Fruit fly (Drosophila melanogaster): Measurements from ENCODE around the gene Syx18.

Gene Syx18

dm6 chr3R:24580067-24580962, 45.0 kb downstream of the Syx18 start:
- peak; percentile 24 for TF ChIP-seq tai (GFP tag; optimal IDR thresholded peaks at IDR 0.05)
- no peak for TF ChIP-seq Vsx2 (GFP tag; optimal IDR thresholded peaks at IDR 0.05; ENCODE audit: partially characterized antibody)
- TF ChIP-seq foxo (GFP tag; optimal IDR thresholded peaks at IDR 0.05): peak in 1 of 2 experiments; percentile 19

dm6 chr3R:24577355-24577754, 48.0 kb downstream of the Syx18 start:
- TF ChIP-seq Myc (optimal IDR thresholded peaks at IDR 0.05) (no peak), sage (GFP tag; optimal IDR thresholded peaks at IDR 0.05) (no peak), N (GFP tag; optimal IDR thresholded peaks at IDR 0.05) (no peak), psq (GFP tag; optimal IDR thresholded peaks at IDR 0.05) (no peak), Hnf4 (GFP tag; optimal IDR thresholded peaks at IDR 0.05) (no peak), lola (GFP tag; optimal IDR thresholded peaks at IDR 0.05) (no peak), Dif (GFP tag; optimal IDR thresholded peaks at IDR 0.05; ENCODE audit: partially characterized antibody) (no peak), OdsH (GFP tag; optimal IDR thresholded peaks at IDR 0.05) (no peak), dsf (GFP tag; optimal IDR thresholded peaks at IDR 0.05; ENCODE audit: borderline replicate concordance) (no peak), GATAd (GFP tag; optimal IDR thresholded peaks at IDR 0.05) (no peak), dl (GFP tag; optimal IDR thresholded peaks at IDR 0.05; ENCODE audit: insufficient read depth in 1 of 2, partially characterized antibody in 2 of 2) (no peak), woc (GFP tag; optimal IDR thresholded peaks at IDR 0.05) (no peak)

DNA sequence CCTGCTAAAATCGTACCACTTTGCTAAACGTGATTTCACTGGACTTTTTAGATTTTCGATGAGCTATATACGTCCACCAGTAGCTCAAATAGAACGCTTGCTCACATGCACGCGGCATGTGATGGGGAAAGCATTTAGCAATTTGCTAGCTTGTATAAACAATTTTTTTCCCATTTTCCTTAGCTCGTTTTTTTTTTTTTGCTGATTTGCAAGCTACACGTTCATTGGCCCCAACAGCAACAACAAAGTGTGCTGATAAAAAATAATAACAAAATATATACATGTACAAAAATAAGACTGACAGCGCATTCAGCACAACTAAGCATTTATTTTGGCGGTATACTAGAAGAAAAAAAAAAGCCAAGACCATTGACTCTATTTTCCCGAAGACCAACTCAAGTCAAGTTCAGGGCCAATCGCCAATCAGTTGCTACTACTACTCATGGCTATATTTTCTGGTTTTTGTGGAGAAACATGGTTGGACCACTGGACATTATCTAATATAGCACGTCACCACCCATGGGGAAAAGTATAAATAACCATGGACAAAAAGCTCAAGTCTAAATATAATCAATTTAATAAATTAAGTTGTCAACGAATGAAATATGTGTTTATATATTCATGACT, 49.5 kb downstream of the Syx18 start:
- TF ChIP-seq tai (GFP tag; optimal IDR thresholded peaks at IDR 0.05) (peak; percentile 26), ey (GFP tag; optimal IDR thresholded peaks at IDR 0.05) (no peak), Rel (GFP tag; optimal IDR thresholded peaks at IDR 0.05) (no peak), Rel (tag; optimal IDR thresholded peaks at IDR 0.05) (peak; percentile 42)

DNA sequence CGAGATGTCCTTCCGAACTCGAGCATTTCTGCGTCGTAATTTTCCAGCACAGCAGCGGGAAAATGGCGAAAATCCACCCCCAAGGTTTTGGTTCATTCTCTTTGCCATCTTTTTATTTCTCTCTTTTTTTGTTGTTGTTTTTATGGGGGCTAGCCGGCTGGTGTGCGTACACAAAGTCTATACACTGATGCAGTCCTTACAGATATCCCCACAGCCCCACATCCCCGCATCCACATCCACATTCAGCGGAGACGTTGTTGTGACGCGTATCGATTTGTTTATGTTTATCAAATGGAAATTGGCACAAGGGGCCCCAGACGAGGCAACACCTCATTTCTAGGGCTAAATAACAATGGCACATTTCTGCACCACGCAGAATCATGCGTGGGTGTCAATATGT, 50.3 kb downstream of the Syx18 start:
- TF ChIP-seq CG32264 (GFP tag; optimal IDR thresholded peaks at IDR 0.05) (no peak), Sp1 (GFP tag; optimal IDR thresholded peaks at IDR 0.05) (no peak)

- peak; percentile 38 for TF ChIP-seq sv (GFP tag; optimal IDR thresholded peaks at IDR 0.05)
- no peak for TF ChIP-seq Myc (optimal IDR thresholded peaks at IDR 0.05)
- TF ChIP-seq rgr (GFP tag; optimal IDR thresholded peaks at IDR 0.05): peak; percentile 46
- TF ChIP-seq Vsx2 (GFP tag; optimal IDR thresholded peaks at IDR 0.05; ENCODE audit: partially characterized antibody): no peak
- TF ChIP-seq Hr78 (GFP tag; optimal IDR thresholded peaks at IDR 0.05): no peak
- TF ChIP-seq usp (GFP tag; optimal IDR thresholded peaks at IDR 0.05): no peak
- TF ChIP-seq CG9705 (GFP tag; optimal IDR thresholded peaks at IDR 0.05): no peak
- TF ChIP-seq HLH106 (tag; optimal IDR thresholded peaks at IDR 0.05): peak; percentile 64
- no peak for TF ChIP-seq jim (GFP tag; optimal IDR thresholded peaks at IDR 0.05)
- no peak for TF ChIP-seq brk (GFP tag; optimal IDR thresholded peaks at IDR 0.05)
- TF ChIP-seq foxo (GFP tag; optimal IDR thresholded peaks at IDR 0.05): peak in 1 of 2 experiments; percentile 43
- peak; percentile 30 for TF ChIP-seq h (GFP tag; optimal IDR thresholded peaks at IDR 0.05)
- TF ChIP-seq Sp1 (GFP tag; optimal IDR thresholded peaks at IDR 0.05): peak; percentile 69
- peak; percentile 3 for TF ChIP-seq Dfd (GFP tag; optimal IDR thresholded peaks at IDR 0.05)
- TF ChIP-seq N (GFP tag; optimal IDR thresholded peaks at IDR 0.05): no peak
- TF ChIP-seq dmrt93B (GFP tag; optimal IDR thresholded peaks at IDR 0.05): no peak
- no peak for TF ChIP-seq br (GFP tag; optimal IDR thresholded peaks at IDR 0.05)
- TF ChIP-seq lola (GFP tag; optimal IDR thresholded peaks at IDR 0.05): no peak
- peak; percentile 49 for TF ChIP-seq fru (GFP tag; optimal IDR thresholded peaks at IDR 0.05)
- TF ChIP-seq Hr83 (GFP tag; optimal IDR thresholded peaks at IDR 0.05; ENCODE audit: poor library complexity, severe bottlenecking): no peak
- TF ChIP-seq Abd-B (GFP tag; optimal IDR thresholded peaks at IDR 0.05): no peak
- TF ChIP-seq psq (GFP tag; optimal IDR thresholded peaks at IDR 0.05): peak; percentile 31
- TF ChIP-seq OdsH (GFP tag; optimal IDR thresholded peaks at IDR 0.05): peak; percentile 49
- TF ChIP-seq woc (GFP tag; optimal IDR thresholded peaks at IDR 0.05): peak; percentile 11
- peak; percentile 21 for TF ChIP-seq ey (GFP tag; optimal IDR thresholded peaks at IDR 0.05)
- TF ChIP-seq Jra (GFP tag; optimal IDR thresholded peaks at IDR 0.05): no peak
Measured at dm6 chr3R:24574123-24574522, 51.2 kb downstream of the Syx18 start.
